Fruit fly (Drosophila melanogaster) whole organism, pupa: ENCODE data around the gene Gr93d.
A peak's percentile ranks its signal among the peaks of the same experiment; 100 is the strongest.

Experiments
- CG10348 ChIP-seq: fragments of 200-800 bp; sonication (Bioruptor generic); IDR thresholded peaks from 2 replicates; pipeline ENCODE4 v1.3.6; 2022; ENCODE audit warnings: missing biosample characterization, missing genetic modification characterization
- CG12605 ChIP-seq: fragments of 200-800 bp; sonication (Bioruptor generic); IDR thresholded peaks from 2 replicates; pipeline ENCODE4 v1.3.6; 2022; ENCODE audit warnings: missing biosample characterization, missing genetic modification characterization
- CG13204 ChIP-seq: fragments of 200-800 bp; sonication (Bioruptor generic); optimal IDR thresholded peaks from 2 replicates; lab custom pipeline; 2018; ENCODE audit warnings: missing biosample characterization, mild to moderate bottlenecking, missing genetic modification characterization, moderate library complexity
- CG14655 ChIP-seq: fragments of 200-800 bp; sonication (Bioruptor generic); optimal IDR thresholded peaks from 3 replicates; lab custom pipeline; 2017; ENCODE audit warnings: mild to moderate bottlenecking, missing biosample characterization, missing genetic modification reagents, missing genetic modification characterization
- CG15710 ChIP-seq: fragments of 200-800 bp; sonication (Bioruptor generic); optimal IDR thresholded peaks from 2 replicates; lab custom pipeline; 2018; ENCODE audit warnings: missing biosample characterization, mild to moderate bottlenecking, missing genetic modification characterization, moderate library complexity
- CG17806 ChIP-seq: fragments of 200-800 bp; sonication (Bioruptor generic); optimal IDR thresholded peaks from 2 replicates; lab custom pipeline; 2018; ENCODE audit warnings: missing biosample characterization, mild to moderate bottlenecking, missing genetic modification characterization, moderate library complexity
- CG32121 ChIP-seq: fragments of 200-800 bp; sonication (Bioruptor generic); IDR thresholded peaks from 2 replicates; pipeline ENCODE4 v1.3.6; 2022; ENCODE audit warnings: missing biosample characterization, missing genetic modification characterization
- CG34367 ChIP-seq: fragments of 200-800 bp; sonication (Bioruptor generic); optimal IDR thresholded peaks from 2 replicates; lab custom pipeline; 2018; ENCODE audit warnings: missing biosample characterization, mild to moderate bottlenecking, missing genetic modification characterization
- CG4496 ChIP-seq: fragments of 200-800 bp; sonication (Bioruptor generic); IDR thresholded peaks from 3 replicates; pipeline ENCODE4 v1.3.6; 2022; ENCODE audit warnings: missing biosample characterization, missing genetic modification characterization
- CG8159 ChIP-seq: fragments of 200-800 bp; sonication (Bioruptor generic); optimal IDR thresholded peaks from 3 replicates; lab custom pipeline; 2018; ENCODE audit warnings: missing biosample characterization, mild to moderate bottlenecking, missing genetic modification characterization, moderate library complexity
- CG8301 ChIP-seq: fragments of 200-800 bp; sonication (Bioruptor generic); optimal IDR thresholded peaks from 2 replicates; lab custom pipeline; 2018; ENCODE audit warnings: missing biosample characterization, mild to moderate bottlenecking, missing genetic modification characterization
- CG9948 ChIP-seq: fragments of 200-800 bp; sonication (Bioruptor generic); optimal IDR thresholded peaks from 2 replicates; lab custom pipeline; 2018; ENCODE audit warnings: missing biosample characterization, mild to moderate bottlenecking, missing genetic modification characterization, moderate library complexity
- D1 ChIP-seq: fragments of 200-800 bp; sonication (Bioruptor generic); optimal IDR thresholded peaks from 2 replicates; lab custom pipeline; 2018; ENCODE audit warnings: missing biosample characterization, mild to moderate bottlenecking, missing genetic modification characterization, moderate library complexity
- EcR ChIP-seq: fragments of 200-800 bp; sonication (Bioruptor generic); optimal IDR thresholded peaks from 3 replicates; lab custom pipeline; 2019; ENCODE audit warnings: missing biosample characterization, missing genetic modification characterization, mild to moderate bottlenecking, moderate library complexity, missing genetic modification reagents
- Ets98B ChIP-seq: fragments of 200-800 bp; sonication (Bioruptor generic); IDR thresholded peaks from 2 replicates; pipeline ENCODE4 v1.3.6; 2022; ENCODE audit warnings: missing biosample characterization, missing genetic modification characterization
- Pif1A ChIP-seq: fragments of 200-800 bp; sonication (Bioruptor generic); optimal IDR thresholded peaks from 3 replicates; lab custom pipeline; 2016; ENCODE audit warnings: missing biosample characterization, missing genetic modification characterization
- Pif1B ChIP-seq: fragments of 200-800 bp; sonication (Bioruptor generic); optimal IDR thresholded peaks from 3 replicates; lab custom pipeline; 2016; ENCODE audit warnings: missing biosample characterization, missing genetic modification characterization
- Snoo ChIP-seq: fragments of 200-800 bp; sonication (Bioruptor generic); optimal IDR thresholded peaks from 3 replicates; lab custom pipeline; 2017; ENCODE audit warnings: missing biosample characterization, mild to moderate bottlenecking, missing genetic modification characterization, inconsistent platforms
- fd96Ca ChIP-seq: fragments of 200-800 bp; sonication (Bioruptor generic); IDR thresholded peaks from 3 replicates; pipeline ENCODE4 v1.3.6; 2022; ENCODE audit warnings: missing biosample characterization, missing genetic modification characterization
- gl ChIP-seq: fragments of 200-800 bp; sonication (Bioruptor generic); optimal IDR thresholded peaks from 2 replicates; lab custom pipeline; 2018; ENCODE audit warnings: missing biosample characterization, mild to moderate bottlenecking, missing genetic modification characterization
- rn ChIP-seq: fragments of 200-800 bp; sonication (Bioruptor generic); IDR thresholded peaks from 2 replicates; pipeline ENCODE4 v1.3.6; 2022; ENCODE audit warnings: missing biosample characterization, missing genetic modification characterization

Gene Gr93d

DNA sequence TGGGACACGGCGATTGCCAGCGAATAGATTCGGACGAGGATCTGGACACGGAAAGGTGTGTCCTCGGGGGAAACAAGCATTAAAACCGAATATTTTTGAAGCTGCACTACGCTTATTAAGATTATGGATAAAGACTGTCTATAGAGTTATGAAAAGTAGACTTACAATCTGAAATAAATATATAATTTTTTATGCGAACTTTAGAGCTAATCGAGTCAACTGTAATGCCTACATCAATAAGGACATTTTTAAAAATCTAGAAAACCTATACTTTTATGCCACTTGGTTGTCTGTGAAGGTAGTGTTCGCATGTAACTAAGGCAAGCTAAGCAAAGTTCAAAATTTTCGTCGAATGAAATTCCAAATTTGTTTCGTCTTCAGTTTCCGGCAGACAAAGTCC, 27.0 kb upstream of the Gr93d start, which contains the start of gene CG31178:
Gene CG31178, plus strand, starts transcription at position 301 of the 400 bp plus-strand sequence.
- TF ChIP-seq rn (GFP tag; lab: Robert Waterston, UW) (no peak), Ets98B (no peak), Pif1A (no peak), CG17806 (tag; lab: Kevin White, UChicago) (no peak), fd96Ca (GFP tag; lab: Robert Waterston, UW) (no peak), CG4496 (GFP tag; lab: Robert Waterston, UW) (no peak), Snoo (no peak), Pif1B (GFP tag; lab: Kevin White, UChicago) (no peak), CG10348 (GFP tag; lab: Robert Waterston, UW) (no peak), EcR (GFP tag; lab: Kevin White, UChicago) (no peak), CG12605 (no peak), CG9948 (tag; lab: Kevin White, UChicago) (no peak), CG8301 (no peak), CG14655 (GFP tag; lab: Kevin White, UChicago) (no peak), D1 (tag; lab: Kevin White, UChicago) (no peak), CG32121 (GFP tag; lab: Robert Waterston, UW) (no peak), gl (tag; lab: Kevin White, UChicago) (no peak), CG13204 (no peak), CG15710 (no peak)

DNA sequence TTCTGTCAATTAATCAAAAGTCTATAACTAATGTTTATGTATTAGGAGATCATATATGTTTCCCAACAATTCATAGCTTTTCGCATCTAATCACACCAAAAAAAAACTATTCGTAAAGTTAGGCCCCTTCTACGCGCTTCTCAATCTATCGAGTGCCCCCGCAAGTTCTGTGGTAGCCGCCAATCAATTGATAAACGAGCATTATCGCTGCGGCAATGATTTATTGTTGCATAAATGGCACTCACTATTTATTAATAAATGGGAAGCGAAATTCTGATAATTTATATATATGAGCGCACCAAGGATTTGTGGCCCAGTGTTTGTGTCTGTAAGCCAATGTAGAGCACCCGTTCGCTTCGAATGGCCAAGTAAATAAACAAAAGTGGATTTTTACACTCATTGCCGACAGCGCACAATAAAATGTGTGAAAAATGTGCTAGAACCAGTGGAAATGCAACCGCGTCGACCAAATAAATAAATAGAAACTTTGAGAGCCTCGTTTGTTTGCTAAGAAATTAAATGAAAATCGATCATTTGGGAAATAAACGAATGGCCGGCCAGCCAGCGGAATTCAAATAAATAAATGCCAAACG, 25.0 kb upstream of the Gr93d start:
- TF ChIP-seq CG17806 (tag; lab: Kevin White, UChicago) (no peak), gl (tag; lab: Kevin White, UChicago) (no peak), CG8301 (no peak), CG8159 (tag; lab: Kevin White, UChicago) (no peak), CG15710 (no peak)

DNA sequence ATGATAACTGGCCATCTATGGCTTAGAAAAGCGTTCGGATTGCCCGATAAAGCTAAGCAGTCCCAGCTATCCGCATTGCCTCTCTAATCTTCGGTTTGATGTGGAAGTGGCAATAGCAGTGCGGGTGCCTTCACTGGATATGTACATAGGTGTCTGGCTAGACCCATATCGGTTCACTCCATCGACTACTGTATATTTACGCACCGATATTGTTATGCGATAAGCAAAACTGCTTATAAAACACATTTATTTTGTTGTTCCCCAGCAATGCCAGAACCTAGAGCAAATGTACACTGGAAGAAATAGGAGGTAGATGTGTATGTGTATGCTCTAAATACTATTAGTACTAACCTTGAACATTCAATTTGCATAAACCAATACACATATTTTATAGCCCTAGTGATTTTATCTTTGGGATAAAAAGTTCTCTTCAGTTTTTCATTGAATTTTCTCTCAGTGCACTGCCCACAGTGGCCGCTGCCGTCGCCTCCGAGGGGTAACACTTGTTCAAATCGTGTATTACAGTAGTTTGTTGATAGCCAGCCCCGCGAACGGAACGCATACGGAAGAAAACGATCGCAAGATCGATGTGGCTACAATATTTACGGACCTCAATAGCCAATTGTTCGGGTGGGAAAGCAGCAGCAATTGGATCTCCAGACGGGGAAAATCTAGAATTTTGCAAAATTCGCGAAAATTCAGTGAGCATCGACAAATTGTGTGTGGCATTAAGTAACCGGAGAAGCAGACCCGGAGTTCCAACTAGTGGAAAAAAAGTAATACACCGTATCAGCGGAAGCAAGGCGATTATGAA, 23.9 kb upstream of the Gr93d start, which contains the start of gene CG31431:
Gene CG31431, plus strand, starts transcription at position 524 of the 814 bp plus-strand sequence.
- TF ChIP-seq EcR (GFP tag; lab: Kevin White, UChicago) (no peak), CG32121 (GFP tag; lab: Robert Waterston, UW) (peak; percentile 95), Ets98B (peak; percentile 93), CG34367 (peak; percentile 78), D1 (tag; lab: Kevin White, UChicago) (no peak), CG14655 (GFP tag; lab: Kevin White, UChicago) (peak; percentile 89), Pif1B (GFP tag; lab: Kevin White, UChicago) (peak; percentile 82), CG8301 (peak; percentile 91), fd96Ca (GFP tag; lab: Robert Waterston, UW) (peak; percentile 90), Snoo (peak; percentile 28), CG15710 (peak; percentile 85), Pif1A (peak; percentile 82), CG13204 (no peak), gl (tag; lab: Kevin White, UChicago) (peak; percentile 66), CG9948 (tag; lab: Kevin White, UChicago) (peak; percentile 81), CG4496 (GFP tag; lab: Robert Waterston, UW) (peak; percentile 94), rn (GFP tag; lab: Robert Waterston, UW) (peak; percentile 74), CG10348 (GFP tag; lab: Robert Waterston, UW) (peak; percentile 62), CG17806 (tag; lab: Kevin White, UChicago) (peak; percentile 87), CG12605 (peak; percentile 90), CG8159 (tag; lab: Kevin White, UChicago) (peak; percentile 85)

DNA sequence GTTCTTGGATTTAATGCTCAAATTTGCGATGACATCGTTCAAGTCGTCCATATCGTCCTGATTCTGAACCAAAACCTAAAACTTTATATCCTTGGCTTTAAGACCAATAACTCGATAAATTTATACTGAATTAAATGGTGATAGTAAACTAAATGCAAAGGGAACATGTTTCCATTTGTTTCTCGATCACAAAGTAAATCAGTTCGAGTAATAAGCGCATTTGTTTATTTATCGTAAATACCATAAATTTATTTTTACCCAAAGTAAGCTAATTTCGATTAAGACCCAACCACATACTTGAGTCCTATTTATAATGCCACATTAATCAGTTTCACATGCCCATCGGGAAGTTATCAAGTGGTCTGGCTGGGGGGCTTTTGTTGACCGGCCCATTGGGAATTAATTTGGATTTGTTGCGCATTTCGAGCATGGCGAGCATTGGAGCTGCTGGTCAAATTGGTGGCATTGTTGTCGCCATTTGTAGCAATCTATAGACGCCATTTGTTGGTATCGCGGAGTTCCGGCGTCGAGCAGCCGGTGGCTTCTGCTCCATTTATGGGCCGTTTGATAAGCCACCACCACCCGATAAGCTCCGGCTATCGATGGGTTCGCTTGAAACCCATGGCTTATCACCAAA, 23.1 kb upstream of the Gr93d start, which contains the start of gene CG31174:
Gene CG31174, minus strand, starts transcription at position 51 of the 637 bp plus-strand sequence.
- no peak for TF ChIP-seq CG13204
- no peak for TF ChIP-seq EcR (GFP tag; lab: Kevin White, UChicago)
- TF ChIP-seq D1 (tag; lab: Kevin White, UChicago) = no peak
- no peak for TF ChIP-seq CG15710
- no peak for TF ChIP-seq CG8159 (tag; lab: Kevin White, UChicago)
- no peak for TF ChIP-seq Snoo
- TF ChIP-seq CG9948 (tag; lab: Kevin White, UChicago) = no peak
- TF ChIP-seq Pif1B (GFP tag; lab: Kevin White, UChicago) = no peak
- no peak for TF ChIP-seq CG10348 (GFP tag; lab: Robert Waterston, UW)
- no peak for TF ChIP-seq Ets98B
- no peak for TF ChIP-seq gl (tag; lab: Kevin White, UChicago)
- TF ChIP-seq CG32121 (GFP tag; lab: Robert Waterston, UW) = no peak
- TF ChIP-seq CG34367 = no peak
- TF ChIP-seq CG14655 (GFP tag; lab: Kevin White, UChicago) = no peak

DNA sequence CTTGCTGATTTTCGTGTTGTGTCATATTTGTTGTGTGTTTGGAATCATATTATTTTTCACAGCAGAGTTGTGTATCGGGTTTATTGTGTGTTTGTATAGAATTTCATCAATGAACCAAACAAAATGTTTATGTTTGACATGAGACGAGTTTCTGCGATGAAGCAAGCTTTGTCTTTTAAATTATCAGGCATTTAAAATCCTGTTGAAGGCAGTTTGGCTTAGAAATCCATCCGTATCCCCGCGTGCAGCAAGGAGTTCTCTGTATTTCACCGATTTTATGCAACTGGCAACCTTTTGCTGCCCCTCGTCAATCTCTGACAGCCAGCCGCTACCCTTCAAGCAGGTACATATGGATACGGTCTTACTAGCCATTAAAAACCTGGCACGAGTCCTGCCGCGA, 21.4 kb upstream of the Gr93d start, which contains the start of the genes CG6569 and Cby:
Gene CG6569, minus strand, starts transcription at position 101 of the 400 bp plus-strand sequence.
Gene Cby, plus strand, starts transcription at position 185 of the 400 bp plus-strand sequence.
- TF ChIP-seq gl (tag; lab: Kevin White, UChicago) (no peak), rn (GFP tag; lab: Robert Waterston, UW) (no peak), CG17806 (tag; lab: Kevin White, UChicago) (no peak), CG4496 (GFP tag; lab: Robert Waterston, UW) (no peak), CG15710 (no peak), CG13204 (no peak), CG8159 (tag; lab: Kevin White, UChicago) (no peak), CG10348 (GFP tag; lab: Robert Waterston, UW) (no peak), D1 (tag; lab: Kevin White, UChicago) (no peak)
